Fruit fly (Drosophila melanogaster): ENCODE results near the gene CG4325.

CG4325 gene

dm6 chrX:2083109-2083508 lies 39.5 kb upstream of the CG4325 start (continued):
- no peak for TF ChIP-seq CG6791 (GFP tag; IDR thresholded peaks at IDR 0.05; ENCODE audit: partially characterized antibody)
- peak; percentile 39 for TF ChIP-seq CG9609 (GFP tag; optimal IDR thresholded peaks at IDR 0.05)
- peak; percentile 53 for TF ChIP-seq CG1603 (tag; optimal IDR thresholded peaks at IDR 0.05)
- no peak for TF ChIP-seq pzg (GFP tag; optimal IDR thresholded peaks at IDR 0.05)
- no peak for TF ChIP-seq TFAM (GFP tag; optimal IDR thresholded peaks at IDR 0.05)
- no peak for TF ChIP-seq hb (GFP tag; IDR thresholded peaks at IDR 0.05; ENCODE audit: partially characterized antibody)
- no peak for TF ChIP-seq danr (GFP tag; IDR thresholded peaks at IDR 0.05)
- peak; percentile 75 for TF ChIP-seq dysf (GFP tag; IDR thresholded peaks at IDR 0.05)
- TF ChIP-seq ttk (GFP tag; IDR thresholded peaks at IDR 0.05), result no peak
- peak; percentile 59 for TF ChIP-seq CG15514 (GFP tag; optimal IDR thresholded peaks at IDR 0.05)
- TF ChIP-seq chn (GFP tag; optimal IDR thresholded peaks at IDR 0.05), result peak; percentile 39
- TF ChIP-seq CG4360 (GFP tag; IDR thresholded peaks at IDR 0.05), result no peak
- no peak for TF ChIP-seq nau (GFP tag; optimal IDR thresholded peaks at IDR 0.05)
- TF ChIP-seq ac (GFP tag; optimal IDR thresholded peaks at IDR 0.05), result no peak
- TF ChIP-seq Fer2 (tag; optimal IDR thresholded peaks at IDR 0.05), result peak; percentile 21
- TF ChIP-seq Vsx1 (GFP tag; optimal IDR thresholded peaks at IDR 0.05), result no peak
- peak; percentile 25 for TF ChIP-seq Sox102F (GFP tag; optimal IDR thresholded peaks at IDR 0.05)
- TF ChIP-seq Gsc (GFP tag; IDR thresholded peaks at IDR 0.05), result no peak
- TF ChIP-seq CG7271 (tag; optimal IDR thresholded peaks at IDR 0.05), result no peak
- no peak for TF ChIP-seq CG10959 (GFP tag; IDR thresholded peaks at IDR 0.05)
- TF ChIP-seq hbn (GFP tag; IDR thresholded peaks at IDR 0.05; ENCODE audit: partially characterized antibody), result no peak
- TF ChIP-seq BtbVII (GFP tag; optimal IDR thresholded peaks at IDR 0.05), result peak; percentile 50
- peak; percentile 94 for TF ChIP-seq Drgx (GFP tag; IDR thresholded peaks at IDR 0.05)
- TF ChIP-seq lilli (GFP tag; optimal IDR thresholded peaks at IDR 0.05), result peak; percentile 80
- no peak for TF ChIP-seq jing (GFP tag; optimal IDR thresholded peaks at IDR 0.05)
- peak; percentile 58 for TF ChIP-seq HHEX (GFP tag; optimal IDR thresholded peaks at IDR 0.05)
- no peak for TF ChIP-seq CG10431 (GFP tag; optimal IDR thresholded peaks at IDR 0.05)
- TF ChIP-seq CG18599 (GFP tag; optimal IDR thresholded peaks at IDR 0.05), result peak; percentile 82
- 0 out of 3 replicates have a peak, but pooled peaks have one; percentile 32 for TF ChIP-seq otp (GFP tag; IDR thresholded peaks at IDR 0.05)
- TF ChIP-seq CG4617 (GFP tag; optimal IDR thresholded peaks at IDR 0.05; ENCODE audit: borderline replicate concordance), result no peak
- TF ChIP-seq tll (GFP tag; optimal IDR thresholded peaks at IDR 0.05), result no peak
- TF ChIP-seq Side (GFP tag; optimal IDR thresholded peaks at IDR 0.05), result no peak
- TF ChIP-seq hth (optimal IDR thresholded peaks at IDR 0.05), result no peak
- peak; percentile 27 for TF ChIP-seq CG10274 (GFP tag; optimal IDR thresholded peaks at IDR 0.05)
- TF ChIP-seq CG14860 (GFP tag; IDR thresholded peaks at IDR 0.05; ENCODE audit: partially characterized antibody), result no peak
- peak; percentile 39 for TF ChIP-seq HmgZ (tag; optimal IDR thresholded peaks at IDR 0.05)
- no peak for TF ChIP-seq fd64A (GFP tag; optimal IDR thresholded peaks at IDR 0.05)
- peak; percentile 50 for TF ChIP-seq bcd (GFP tag; optimal IDR thresholded peaks at IDR 0.05)
- TF ChIP-seq wek (GFP tag; optimal IDR thresholded peaks at IDR 0.05), result no peak
- TF ChIP-seq bowl (GFP tag; IDR thresholded peaks at IDR 0.05), result no peak
- TF ChIP-seq lov (optimal IDR thresholded peaks at IDR 0.05), result no peak
- no peak for TF ChIP-seq lov (GFP tag; IDR thresholded peaks at IDR 0.05)
- no peak for TF ChIP-seq prd (optimal IDR thresholded peaks at IDR 0.05)
- TF ChIP-seq prd (GFP tag; IDR thresholded peaks at IDR 0.05), result peak; percentile 75
- TF ChIP-seq lbe (GFP tag; optimal IDR thresholded peaks at IDR 0.05), result peak; percentile 80
- peak; percentile 57 for TF ChIP-seq unpg (GFP tag; optimal IDR thresholded peaks at IDR 0.05)
- TF ChIP-seq Usf (GFP tag; optimal IDR thresholded peaks at IDR 0.05), result peak; percentile 40
- no peak for TF ChIP-seq eve (GFP tag; optimal IDR thresholded peaks at IDR 0.05)
- TF ChIP-seq CG3726 (GFP tag; IDR thresholded peaks at IDR 0.05), result no peak
- TF ChIP-seq btn (GFP tag; optimal IDR thresholded peaks at IDR 0.05), result no peak
- no peak for TF ChIP-seq da (GFP tag; optimal IDR thresholded peaks at IDR 0.05)
